Fruit fly (Drosophila melanogaster): ENCODE measurements around the gene CG33673.

Gene CG33673

DNA sequence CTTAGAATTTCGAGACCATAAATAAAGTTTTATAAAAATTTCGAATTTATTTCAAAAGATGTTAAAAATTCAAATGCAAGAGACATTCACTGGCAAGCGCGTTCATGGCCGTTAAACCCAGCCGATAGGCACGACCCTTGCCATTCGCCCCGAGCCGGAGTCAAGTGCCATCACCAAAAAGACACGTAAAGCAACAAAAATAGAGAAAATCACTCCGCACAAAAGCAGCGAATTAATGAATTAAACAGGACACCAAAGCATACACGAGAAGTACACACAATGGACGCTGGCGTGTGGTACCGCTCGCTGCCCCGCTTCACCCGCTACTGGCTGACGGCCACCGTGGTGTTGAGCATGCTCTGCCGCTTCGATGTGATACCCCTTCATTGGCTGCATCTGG, 27.4 kb upstream of the CG33673 start, which contains the start of gene Der-1 (continued):
- TF ChIP-seq fd3F (GFP tag; optimal IDR thresholded peaks at IDR 0.05) (no peak), Ets65A (GFP tag) (no peak), CG15269 (tag; optimal IDR thresholded peaks at IDR 0.05) (no peak), ase (GFP tag; IDR thresholded peaks at IDR 0.05) (no peak), Sry-β (GFP tag; optimal IDR thresholded peaks at IDR 0.05) (no peak), Opbp (GFP tag; IDR thresholded peaks at IDR 0.05; ENCODE audit: partially characterized antibody) (peak; percentile 94), Asciz (GFP tag; optimal IDR thresholded peaks at IDR 0.05) (no peak), ind (GFP tag; optimal IDR thresholded peaks at IDR 0.05) (no peak), bsh (GFP tag; optimal IDR thresholded peaks at IDR 0.05) (no peak), CG14860 (GFP tag; IDR thresholded peaks at IDR 0.05; ENCODE audit: partially characterized antibody) (peak; percentile 68), Atf6 (GFP tag; IDR thresholded peaks at IDR 0.05) (no peak), odd (GFP tag; optimal IDR thresholded peaks at IDR 0.05) (no peak), CG7556 (GFP tag; optimal IDR thresholded peaks at IDR 0.05) (no peak), caup (GFP tag; optimal IDR thresholded peaks at IDR 0.05; ENCODE audit: severe bottlenecking) (no peak), cad (GFP tag; optimal IDR thresholded peaks at IDR 0.05) (no peak), mam (GFP tag; optimal IDR thresholded peaks at IDR 0.05) (no peak), Neu2 (GFP tag; optimal IDR thresholded peaks at IDR 0.05; ENCODE audit: borderline replicate concordance) (no peak), CG31365 (tag; optimal IDR thresholded peaks at IDR 0.05) (no peak), Atf-2 (GFP tag; optimal IDR thresholded peaks at IDR 0.05) (no peak), NC2α (GFP tag; optimal IDR thresholded peaks at IDR 0.05) (no peak), gcm (GFP tag; optimal IDR thresholded peaks at IDR 0.05) (no peak), CG15479 (GFP tag; optimal IDR thresholded peaks at IDR 0.05) (no peak), CG7786 (GFP tag; optimal IDR thresholded peaks at IDR 0.05) (no peak), Dad (GFP tag; optimal IDR thresholded peaks at IDR 0.05) (no peak), CG1792 (GFP tag; optimal IDR thresholded peaks at IDR 0.05) (no peak), gfzf (GFP tag; optimal IDR thresholded peaks at IDR 0.05) (peak; percentile 14), CG12219 (GFP tag; optimal IDR thresholded peaks at IDR 0.05) (no peak), Tbp (GFP tag; optimal IDR thresholded peaks at IDR 0.05) (no peak), CG4707 (GFP tag; optimal IDR thresholded peaks at IDR 0.05) (no peak), CG8944 (GFP tag; optimal IDR thresholded peaks at IDR 0.05) (no peak), HLHmδ (GFP tag; optimal IDR thresholded peaks at IDR 0.05) (no peak), CG1529 (GFP tag; optimal IDR thresholded peaks at IDR 0.05) (no peak), Lim3 (GFP tag; IDR thresholded peaks at IDR 0.05) (no peak), CG6765 (GFP tag; optimal IDR thresholded peaks at IDR 0.05) (no peak), trh (GFP tag; optimal IDR thresholded peaks at IDR 0.05) (no peak), kah (GFP tag; optimal IDR thresholded peaks at IDR 0.05) (no peak), CG8765 (GFP tag; IDR thresholded peaks at IDR 0.05) (no peak), Doc3 (GFP tag; IDR thresholded peaks at IDR 0.05; ENCODE audit: partially characterized antibody) (peak; percentile 88), CG13775 (GFP tag; optimal IDR thresholded peaks at IDR 0.05) (no peak), CG11723 (GFP tag; optimal IDR thresholded peaks at IDR 0.05) (no peak), az2 (GFP tag; optimal IDR thresholded peaks at IDR 0.05) (no peak), CG11093 (GFP tag; IDR thresholded peaks at IDR 0.05) (no peak), Sox100B (GFP tag; optimal IDR thresholded peaks at IDR 0.05) (no peak), Lhr (GFP tag; optimal IDR thresholded peaks at IDR 0.05) (no peak), ATbp (GFP tag; optimal IDR thresholded peaks at IDR 0.05) (no peak), CG8281 (tag; optimal IDR thresholded peaks at IDR 0.05) (no peak), nerfin-2 (GFP tag; IDR thresholded peaks at IDR 0.05; ENCODE audit: partially characterized antibody) (peak; percentile 78), CG13624 (GFP tag; optimal IDR thresholded peaks at IDR 0.05) (peak; percentile 23), CG3995 (GFP tag; optimal IDR thresholded peaks at IDR 0.05) (no peak), MBD-R2 (GFP tag; IDR thresholded peaks at IDR 0.05) (peak; percentile 88), CG15011 (GFP tag; optimal IDR thresholded peaks at IDR 0.05) (no peak)
